Worm (Caenorhabditis elegans) whole organism, late embryonic: ENCODE measurements around the gene vps-37.

ENCODE experiments used
- C38D4.7 ChIP-seq: fragments of 200-800 bp; sonication (Bioruptor generic); optimal IDR thresholded peaks from 2 replicates; lab custom pipeline; 2018; ENCODE audit warnings: mild to moderate bottlenecking, missing genetic modification characterization, moderate library complexity, missing compliant biosample characterization
- F13H6.1 ChIP-seq: sonication (generic microtip); optimal IDR thresholded peaks from 2 replicates; lab custom pipeline; 2016; ENCODE audit warnings: missing genetic modification characterization, missing compliant biosample characterization
- K02D7.2 ChIP-seq: sonication (generic microtip); optimal IDR thresholded peaks from 2 replicates; lab custom pipeline; 2017; ENCODE audit warnings: mild to moderate bottlenecking, missing genetic modification characterization, missing compliant biosample characterization
- K09A11.1 ChIP-seq: sonication (generic microtip); optimal IDR thresholded peaks from 2 replicates; lab custom pipeline; 2017; ENCODE audit warnings: antibody characterized with exemption, mild to moderate bottlenecking, missing genetic modification characterization, missing compliant biosample characterization; ENCODE audit not compliant: insufficient read depth
- T23F11.4 ChIP-seq: fragments of 200-800 bp; sonication (Bioruptor generic); optimal IDR thresholded peaks from 2 replicates; lab custom pipeline; 2018; ENCODE audit warnings: mild to moderate bottlenecking, missing genetic modification characterization, missing compliant biosample characterization
- ahr-1 ChIP-seq: sonication (generic microtip); optimal IDR thresholded peaks from 2 replicates; lab custom pipeline; 2016; ENCODE audit warnings: missing genetic modification characterization, missing compliant biosample characterization
- ama-1 ChIP-seq: fragments of 150-350 bp; optimal IDR thresholded peaks from 2 replicates; lab custom pipeline; 2014
- ceh-14 ChIP-seq: sonication (generic microtip); optimal IDR thresholded peaks from 2 replicates; lab custom pipeline; 2016; ENCODE audit warnings: missing genotype, missing genetic modification characterization, missing compliant biosample characterization
- ceh-18 ChIP-seq: sonication (generic microtip); optimal IDR thresholded peaks from 2 replicates; lab custom pipeline; 2016; ENCODE audit warnings: missing genetic modification characterization, missing compliant biosample characterization
- ceh-22 ChIP-seq: sonication (generic microtip); optimal IDR thresholded peaks from 2 replicates; lab custom pipeline; 2017; ENCODE audit warnings: missing biosample characterization, missing genetic modification characterization
- ceh-30 ChIP-seq: fragments of 150-350 bp; optimal IDR thresholded peaks from 2 replicates; lab custom pipeline; 2014; ENCODE audit warnings: missing biosample characterization, missing genetic modification characterization
- ceh-34 ChIP-seq: sonication (generic microtip); optimal IDR thresholded peaks from 2 replicates; lab custom pipeline; 2016; ENCODE audit warnings: mild to moderate bottlenecking, missing genetic modification characterization, missing compliant biosample characterization
- ceh-45 ChIP-seq: fragments of 200-800 bp; sonication (Bioruptor generic); IDR thresholded peaks from 2 replicates; pipeline ENCODE4 v1.3.6; 2022; ENCODE audit warnings: missing genetic modification reagents, missing genetic modification characterization, missing compliant biosample characterization
- ceh-6 ChIP-seq: fragments of 200-800 bp; sonication (Bioruptor generic); optimal IDR thresholded peaks from 2 replicates; lab custom pipeline; 2018; ENCODE audit warnings: mild to moderate bottlenecking, missing genetic modification characterization, missing compliant biosample characterization
- ceh-9 ChIP-seq: sonication (generic microtip); optimal IDR thresholded peaks from 2 replicates; lab custom pipeline; 2016; ENCODE audit warnings: mild to moderate bottlenecking, missing genetic modification characterization, inconsistent platforms, missing compliant biosample characterization
- dmd-4 ChIP-seq: sonication (generic microtip); optimal IDR thresholded peaks from 2 replicates; lab custom pipeline; 2016; ENCODE audit warnings: borderline replicate concordance, missing genetic modification characterization, missing compliant biosample characterization
- fax-1 ChIP-seq: sonication (generic microtip); optimal IDR thresholded peaks from 2 replicates; lab custom pipeline; 2016; ENCODE audit warnings: missing genotype, missing genetic modification characterization, missing compliant biosample characterization
- gmeb-2 ChIP-seq: sonication (generic microtip); optimal IDR thresholded peaks from 2 replicates; lab custom pipeline; 2016; ENCODE audit warnings: missing genetic modification characterization, inconsistent platforms, missing compliant biosample characterization
- hlh-15 ChIP-seq: sonication (generic microtip); optimal IDR thresholded peaks from 2 replicates; lab custom pipeline; 2016; ENCODE audit warnings: missing genetic modification characterization, missing compliant biosample characterization
- hlh-6 ChIP-seq: sonication (generic microtip); optimal IDR thresholded peaks from 2 replicates; lab custom pipeline; 2016; ENCODE audit warnings: missing genotype, missing genetic modification characterization, missing compliant biosample characterization
- hlh-8 ChIP-seq: sonication (generic microtip); optimal IDR thresholded peaks from 2 replicates; lab custom pipeline; 2016; ENCODE audit warnings: missing genotype, missing genetic modification characterization, missing compliant biosample characterization
- lin-11 ChIP-seq: fragments of 200-800 bp; sonication (Bioruptor generic); optimal IDR thresholded peaks from 2 replicates; lab custom pipeline; 2018; ENCODE audit warnings: mild to moderate bottlenecking, missing genetic modification characterization, missing compliant biosample characterization
- madf-2 ChIP-seq: sonication (generic microtip); optimal IDR thresholded peaks from 2 replicates; lab custom pipeline; 2017; ENCODE audit warnings: missing genetic modification characterization, missing compliant biosample characterization
- mec-3 ChIP-seq: sonication (generic microtip); optimal IDR thresholded peaks from 2 replicates; lab custom pipeline; 2016; ENCODE audit warnings: borderline replicate concordance, missing genetic modification characterization, missing compliant biosample characterization
- npax-4 ChIP-seq: sonication (generic microtip); optimal IDR thresholded peaks from 2 replicates; lab custom pipeline; 2016; ENCODE audit warnings: missing genetic modification characterization, missing compliant biosample characterization
- odd-2 ChIP-seq: sonication (generic microtip); optimal IDR thresholded peaks from 2 replicates; lab custom pipeline; 2017; ENCODE audit warnings: antibody characterized with exemption, mild to moderate bottlenecking, missing genetic modification characterization, missing compliant biosample characterization
- pag-3 ChIP-seq: sonication (generic microtip); optimal IDR thresholded peaks from 2 replicates; lab custom pipeline; 2016; ENCODE audit warnings: missing compliant biosample characterization, missing genetic modification characterization, borderline replicate concordance
- pat-9 ChIP-seq: fragments of 200-800 bp; sonication (Bioruptor generic); optimal IDR thresholded peaks from 2 replicates; lab custom pipeline; 2018; ENCODE audit warnings: mild to moderate bottlenecking, missing genetic modification characterization, moderate library complexity, missing compliant biosample characterization
- pax-1 ChIP-seq: fragments of 150-350 bp; optimal IDR thresholded peaks from 2 replicates; lab custom pipeline; 2014; ENCODE audit warnings: missing biosample characterization, missing genetic modification characterization
- rnt-1 ChIP-seq: sonication (generic microtip); optimal IDR thresholded peaks from 2 replicates; lab custom pipeline; 2016; ENCODE audit warnings: missing genetic modification characterization, missing compliant biosample characterization
- sdc-2 ChIP-seq: sonication (generic microtip); optimal IDR thresholded peaks from 2 replicates; lab custom pipeline; 2016; ENCODE audit warnings: missing genotype, missing genetic modification characterization, missing compliant biosample characterization
- sox-2 ChIP-seq: fragments of 200-800 bp; sonication (Bioruptor generic); IDR thresholded peaks from 2 replicates; pipeline ENCODE4 v1.3.6; 2022; ENCODE audit warnings: missing genetic modification reagents, missing genetic modification characterization, missing compliant biosample characterization
- syd-9 ChIP-seq: sonication (generic microtip); optimal IDR thresholded peaks from 2 replicates; lab custom pipeline; 2016; ENCODE audit warnings: mild to moderate bottlenecking, missing genetic modification characterization, moderate library complexity, missing compliant biosample characterization
- ttx-3 ChIP-seq: sonication (generic microtip); optimal IDR thresholded peaks from 2 replicates; lab custom pipeline; 2016; ENCODE audit warnings: missing genetic modification reagents, missing genetic modification characterization, missing compliant biosample characterization
- unc-42 ChIP-seq: sonication (generic microtip); optimal IDR thresholded peaks from 2 replicates; lab custom pipeline; 2016; ENCODE audit warnings: missing genotype, missing genetic modification characterization, missing compliant biosample characterization
- zip-5 ChIP-seq: sonication (generic microtip); optimal IDR thresholded peaks from 2 replicates; lab custom pipeline; 2016; ENCODE audit warnings: missing genetic modification characterization, missing compliant biosample characterization

The vps-37 gene

DNA sequence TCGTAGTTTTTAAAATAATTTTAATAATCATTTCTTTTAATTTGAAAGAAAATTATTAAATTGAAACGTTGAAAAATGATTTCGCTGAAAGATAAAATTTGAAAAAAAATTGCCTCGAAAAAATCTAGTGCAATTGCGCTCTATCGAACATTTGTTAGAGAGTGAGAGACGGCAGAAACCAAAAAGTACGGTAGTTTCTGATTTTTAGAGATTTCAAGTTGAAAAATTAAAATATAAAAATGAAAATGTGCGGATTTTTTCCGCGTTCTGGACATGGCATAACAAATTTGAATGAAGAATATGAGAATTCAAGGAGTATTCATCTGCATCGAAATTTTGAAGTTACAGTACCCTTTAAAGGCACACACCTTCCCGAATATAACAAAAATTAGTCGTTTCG is 26.9 kb downstream of the vps-37 start:
- TF ChIP-seq hlh-6 (tag; lab: Kevin White, UChicago) (no peak), pat-9 (tag; lab: Kevin White, UChicago) (no peak), ceh-6 (GFP tag; lab: Kevin White, UChicago) (no peak), fax-1 (tag; lab: Kevin White, UChicago) (no peak), dmd-4 (tag; lab: Kevin White, UChicago) (no peak), madf-2 (tag; lab: Kevin White, UChicago) (no peak), ceh-14 (tag; lab: Kevin White, UChicago) (no peak), mec-3 (tag; lab: Kevin White, UChicago) (no peak)

DNA sequence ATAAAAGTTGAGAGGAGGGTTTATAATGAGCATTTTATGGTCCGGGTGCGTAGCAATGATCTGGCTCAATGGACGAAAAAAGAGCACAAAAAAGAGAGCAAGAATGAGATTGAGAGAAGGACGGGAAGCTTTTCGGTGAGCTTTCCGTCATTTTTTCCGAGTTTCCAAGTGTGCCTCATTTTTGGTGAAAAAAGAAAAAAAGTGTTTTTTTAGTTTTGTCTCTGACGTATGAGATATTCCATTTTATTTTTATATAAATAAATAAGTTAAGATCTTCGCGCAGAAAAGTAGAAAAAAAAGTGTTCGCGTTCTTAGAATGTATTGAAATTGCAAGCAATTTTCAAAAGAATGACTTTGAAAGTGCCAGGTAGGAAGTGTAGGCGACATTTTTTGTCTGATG is 27.5 kb downstream of the vps-37 start, which contains the start of gene memb-2:
memb-2 (minus strand) TSS at position 101 of the 400 bp plus-strand sequence.
- TF ChIP-seq hlh-8 (tag; lab: Kevin White, UChicago) (no peak), odd-2 (tag; lab: Kevin White, UChicago) (no peak), syd-9 (tag; lab: Kevin White, UChicago) (no peak), zip-5 (tag; lab: Kevin White, UChicago) (no peak), T23F11.4 (GFP tag; lab: Kevin White, UChicago) (no peak), unc-42 (tag; lab: Kevin White, UChicago) (no peak), C38D4.7 (GFP tag; lab: Kevin White, UChicago) (no peak), ceh-45 (GFP tag; lab: Robert Waterston, UW) (no peak), npax-4 (tag; lab: Kevin White, UChicago) (no peak), pat-9 (tag; lab: Kevin White, UChicago) (no peak), ahr-1 (tag; lab: Kevin White, UChicago) (no peak), K09A11.1 (tag; lab: Kevin White, UChicago) (no peak), ceh-9 (no peak), K02D7.2 (tag; lab: Kevin White, UChicago) (no peak), rnt-1 (tag; lab: Kevin White, UChicago) (no peak), sox-2 (GFP tag; lab: Robert Waterston, UW) (no peak), pag-3 (tag; lab: Kevin White, UChicago) (no peak), ttx-3 (tag; lab: Kevin White, UChicago) (no peak)
- TF ChIP-seq, all 69 proteins: peak for 0

DNA sequence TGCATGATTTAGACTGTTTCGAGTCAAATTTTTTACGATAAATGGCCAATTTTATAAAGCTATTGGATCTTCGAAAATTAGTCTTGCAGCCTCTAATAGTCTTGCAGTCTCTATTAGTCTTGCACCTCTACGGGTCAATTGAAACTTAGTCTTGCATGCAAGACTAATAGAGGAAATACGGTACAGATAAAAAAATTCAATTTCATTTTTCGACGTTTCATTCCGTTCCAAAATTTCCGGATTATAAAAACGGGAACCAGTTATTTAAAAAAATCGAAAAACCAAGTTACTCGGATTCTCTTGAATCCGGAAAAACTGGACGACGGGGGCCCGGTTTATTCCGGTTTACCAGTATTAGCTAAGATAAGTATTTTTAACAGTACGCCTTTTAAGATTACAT is 28.9 kb downstream of the vps-37 start, which contains the start of gene M03E7.1:
M03E7.1 (plus strand) TSS at position 301 of the 400 bp plus-strand sequence.
- TF ChIP-seq ahr-1 (tag; lab: Kevin White, UChicago) (no peak), gmeb-2 (tag; lab: Kevin White, UChicago) (no peak), ceh-45 (GFP tag; lab: Robert Waterston, UW) (no peak), lin-11 (tag; lab: Kevin White, UChicago) (no peak), ceh-9 (no peak)
- TF ChIP-seq, all 69 proteins: peak for 0

- TF ChIP-seq odd-2 (tag; lab: Kevin White, UChicago) (no peak), ceh-22 (no peak), hlh-15 (tag; lab: Kevin White, UChicago) (no peak), ceh-14 (tag; lab: Kevin White, UChicago) (no peak), ama-1 (lab: Kevin White, UChicago) (no peak), ceh-18 (tag; lab: Kevin White, UChicago) (no peak), lin-11 (tag; lab: Kevin White, UChicago) (no peak), madf-2 (tag; lab: Kevin White, UChicago) (no peak), ceh-30 (tag; lab: Kevin White, UChicago) (no peak), pax-1 (tag; lab: Kevin White, UChicago) (no peak), ceh-34 (tag; lab: Kevin White, UChicago) (no peak), sdc-2 (tag; lab: Kevin White, UChicago) (no peak), F13H6.1 (tag; lab: Kevin White, UChicago) (no peak), zip-5 (tag; lab: Kevin White, UChicago) (no peak)
Observed at ce11 chrV:5628014-5628413, 35.5 kb downstream of the vps-37 start.
